Worm (Caenorhabditis elegans): Measurements from ENCODE around the gene T28C12.1.
A peak's percentile ranks its signal among the peaks of the same experiment; 100 is the strongest.

DNA sequence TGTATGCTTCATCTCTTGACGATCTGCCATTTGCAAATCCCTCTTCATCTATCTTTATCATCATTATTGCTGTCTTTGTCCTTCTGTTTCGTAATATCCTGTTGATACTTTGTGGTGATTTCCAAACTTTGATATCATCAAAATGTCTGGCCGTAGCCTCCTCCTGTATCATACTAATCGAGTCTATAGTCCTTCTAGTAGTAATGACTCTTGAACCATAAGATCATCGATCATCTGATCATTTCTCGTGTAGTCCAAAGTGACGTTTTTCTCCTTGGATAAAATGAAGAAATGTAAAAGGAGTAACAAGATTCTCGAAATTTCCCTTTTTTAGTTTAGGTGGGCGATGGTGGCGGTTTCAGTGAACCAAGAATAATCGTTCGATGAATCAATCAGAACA is 12.3 kb upstream of the T28C12.1 start:
- TF ChIP-seq dpl-1 (GFP tag; optimal IDR thresholded peaks at IDR 0.05) (no peak), nhr-47 (tag; optimal IDR thresholded peaks at IDR 0.05) (peak; percentile 20), fkh-10 (GFP tag; optimal IDR thresholded peaks at IDR 0.05) (no peak), jun-1 (tag; optimal IDR thresholded peaks at IDR 0.05) (no peak), pax-3 (tag; optimal IDR thresholded peaks at IDR 0.05) (no peak), elt-3 (tag; optimal IDR thresholded peaks at IDR 0.05) (peak in 5 of 6 experiments; percentile 60 to 88 (median 84)), grh-1 (GFP tag; IDR thresholded peaks at IDR 0.05) (peak; percentile 52; the same call in 1 of the 2 replicates), aly-2 (tag; optimal IDR thresholded peaks at IDR 0.05) (no peak), hlh-4 (tag; optimal IDR thresholded peaks at IDR 0.05) (no peak), mef-2 (tag; optimal IDR thresholded peaks at IDR 0.05) (no peak)

Data from whole organism, L1 larva.